Worm (Caenorhabditis elegans): ENCODE results near the gene T24F1.4.

- TF ChIP-seq dao-5 (tag; optimal IDR thresholded peaks at IDR 0.05) (no peak), W03F9.2 (tag; optimal IDR thresholded peaks at IDR 0.05) (no peak)
Observed at ce11 chrII:11335670-11336069, 21.6 kb upstream of the T24F1.4 start.

Measured in whole organism, L4/young adult.